Worm (Caenorhabditis elegans): Measurements from ENCODE around the gene C53A5.13.

The C53A5.13 gene

ce11 chrV:14546569-14546968 is at the start of gene C53A5.13:
Gene C53A5.13 (plus strand): TSS chrV:14546869.
- TF ChIP-seq nhr-2 (tag; optimal IDR thresholded peaks at IDR 0.05), result no peak
- TF ChIP-seq nhr-76 (tag; optimal IDR thresholded peaks at IDR 0.05), result no peak
- no peak for TF ChIP-seq blmp-1 (tag; optimal IDR thresholded peaks at IDR 0.05)
- no peak for TF ChIP-seq lsy-2 (tag; optimal IDR thresholded peaks at IDR 0.05)
- no peak for TF ChIP-seq ceh-43 (GFP tag; optimal IDR thresholded peaks at IDR 0.05)
- TF ChIP-seq sem-2 (GFP tag; optimal IDR thresholded peaks at IDR 0.05), result no peak
- no peak for TF ChIP-seq nhr-12 (tag; optimal IDR thresholded peaks at IDR 0.05)

ce11 chrV:14498204-14498603 is 48.5 kb upstream of the C53A5.13 start:
- TF ChIP-seq nhr-2 (tag; optimal IDR thresholded peaks at IDR 0.05) (peak; percentile 84), mls-2 (tag; optimal IDR thresholded peaks at IDR 0.05) (peak; percentile 50), ces-1 (GFP tag; optimal IDR thresholded peaks at IDR 0.05) (peak; percentile 8), ham-2 (GFP tag; optimal IDR thresholded peaks at IDR 0.05) (peak; percentile 63), ceh-39 (tag; optimal IDR thresholded peaks at IDR 0.05) (no peak), M03D4.4 (tag; optimal IDR thresholded peaks at IDR 0.05) (no peak), ceh-43 (GFP tag; optimal IDR thresholded peaks at IDR 0.05) (no peak), lin-13 (tag; optimal IDR thresholded peaks at IDR 0.05) (peak; percentile 51), cnd-1 (tag; optimal IDR thresholded peaks at IDR 0.05) (peak; percentile 22), ceh-83 (GFP tag; optimal IDR thresholded peaks at IDR 0.05) (no peak), mep-1 (tag; optimal IDR thresholded peaks at IDR 0.05) (peak; percentile 52), sptf-1 (tag; optimal IDR thresholded peaks at IDR 0.05) (peak; percentile 46), elt-3 (tag; optimal IDR thresholded peaks at IDR 0.05) (no peak)

- no peak for TF ChIP-seq ceh-43 (GFP tag; optimal IDR thresholded peaks at IDR 0.05)
- peak; percentile 23 for TF ChIP-seq drap-1 (GFP tag; optimal IDR thresholded peaks at IDR 0.05)
Observed at ce11 chrV:14499074-14499864, 47.4 kb upstream of the C53A5.13 start.

ce11 chrV:14500554-14500953 is 46.1 kb upstream of the C53A5.13 start:
- TF ChIP-seq ces-1 (GFP tag; optimal IDR thresholded peaks at IDR 0.05), result peak; percentile 15
- TF ChIP-seq ham-2 (GFP tag; optimal IDR thresholded peaks at IDR 0.05), result no peak

- TF ChIP-seq ceh-39 (tag; optimal IDR thresholded peaks at IDR 0.05), result no peak
- TF ChIP-seq nhr-237 (tag; optimal IDR thresholded peaks at IDR 0.05), result no peak
- no peak for TF ChIP-seq nhr-12 (tag; optimal IDR thresholded peaks at IDR 0.05)
- TF ChIP-seq sem-2 (GFP tag; optimal IDR thresholded peaks at IDR 0.05), result no peak
- TF ChIP-seq snpc-4 (tag; optimal IDR thresholded peaks at IDR 0.05), result no peak
- TF ChIP-seq zip-8 (tag; optimal IDR thresholded peaks at IDR 0.05), result peak; percentile 81
- peak; percentile 10 for TF ChIP-seq hlh-1 (tag; optimal IDR thresholded peaks at IDR 0.05)
- peak; percentile 73 for TF ChIP-seq drap-1 (GFP tag; optimal IDR thresholded peaks at IDR 0.05)
- TF ChIP-seq blmp-1 (tag; optimal IDR thresholded peaks at IDR 0.05), result no peak
- TF ChIP-seq lin-32 (GFP tag; optimal IDR thresholded peaks at IDR 0.05), result no peak
- TF ChIP-seq flh-1 (GFP tag; optimal IDR thresholded peaks at IDR 0.05), result no peak
- TF ChIP-seq sptf-1 (tag; optimal IDR thresholded peaks at IDR 0.05), result peak; percentile 32
- peak; percentile 56 for TF ChIP-seq cnd-1 (tag; optimal IDR thresholded peaks at IDR 0.05)
- TF ChIP-seq mab-5 (tag; optimal IDR thresholded peaks at IDR 0.05), result no peak
- TF ChIP-seq nhr-28 (tag; optimal IDR thresholded peaks at IDR 0.05), result no peak
- peak; percentile 99 for TF ChIP-seq nhr-2 (tag; optimal IDR thresholded peaks at IDR 0.05)
Observed at ce11 chrV:14501136-14501535, 45.5 kb upstream of the C53A5.13 start, which contains the start of gene R02D5.24. Gene R02D5.24 (plus strand): TSS chrV:14501340.

ce11 chrV:14503065-14503464 is 43.6 kb upstream of the C53A5.13 start:
- no peak for TF ChIP-seq mab-5 (tag; optimal IDR thresholded peaks at IDR 0.05)
- TF ChIP-seq unc-62 (GFP tag; optimal IDR thresholded peaks at IDR 0.05), result no peak
- no peak for TF ChIP-seq ceh-43 (GFP tag; optimal IDR thresholded peaks at IDR 0.05)
- TF ChIP-seq flh-1 (GFP tag; optimal IDR thresholded peaks at IDR 0.05), result no peak
- no peak for TF ChIP-seq ham-2 (GFP tag; optimal IDR thresholded peaks at IDR 0.05)
- no peak for TF ChIP-seq bed-3 (GFP tag; optimal IDR thresholded peaks at IDR 0.05)
- TF ChIP-seq zip-8 (tag; optimal IDR thresholded peaks at IDR 0.05), result no peak
- no peak for TF ChIP-seq pha-4 (tag; optimal IDR thresholded peaks at IDR 0.05)
- no peak for TF ChIP-seq cnd-1 (tag; optimal IDR thresholded peaks at IDR 0.05)
- no peak for TF ChIP-seq mls-2 (tag; optimal IDR thresholded peaks at IDR 0.05)
- no peak for TF ChIP-seq lin-32 (GFP tag; optimal IDR thresholded peaks at IDR 0.05)
